Worm (Caenorhabditis elegans): Measurements from ENCODE around the gene fbxa-113.

Gene fbxa-113

ce11 chrV:20225312-20225711, 22.1 kb downstream of the fbxa-113 start:
- TF ChIP-seq lsy-2 (tag; optimal IDR thresholded peaks at IDR 0.05) (no peak), duxl-1 (tag; optimal IDR thresholded peaks at IDR 0.05; ENCODE audit: poor library complexity) (no peak), aha-1 (tag) (no peak), rbr-2 (tag; optimal IDR thresholded peaks at IDR 0.05) (no peak), T20F7.1 (GFP tag; optimal IDR thresholded peaks at IDR 0.05) (no peak), vab-7 (GFP tag; IDR thresholded peaks at IDR 0.05) (no peak), Y48G9A.11 (GFP tag; IDR thresholded peaks at IDR 0.05) (no peak), Y105C5A.15 (GFP tag; IDR thresholded peaks at IDR 0.05) (no peak), mes-2 (tag; optimal IDR thresholded peaks at IDR 0.05; ENCODE audit: poor library complexity, severe bottlenecking) (peak; percentile 1), F26F4.8 (GFP tag; conservative IDR thresholded peaks at IDR 0.05) (no peak), hlh-30 (tag; optimal IDR thresholded peaks at IDR 0.05; ENCODE audit: insufficient read depth) (no peak), lir-3 (tag; optimal IDR thresholded peaks at IDR 0.05) (no peak), nhr-76 (tag; optimal IDR thresholded peaks at IDR 0.05) (no peak), unc-130 (GFP tag; optimal IDR thresholded peaks at IDR 0.05) (no peak), ctbp-1 (GFP tag; IDR thresholded peaks at IDR 0.05) (no peak), nhr-28 (tag; optimal IDR thresholded peaks at IDR 0.05) (peak; percentile 40), daf-12 (tag; optimal IDR thresholded peaks at IDR 0.05) (no peak), snpc-1.2 (GFP tag; IDR thresholded peaks at IDR 0.05) (no peak), nhr-42 (GFP tag; IDR thresholded peaks at IDR 0.05) (no peak), nhr-25 (tag; optimal IDR thresholded peaks at IDR 0.05; ENCODE audit: borderline replicate concordance, insufficient read depth) (no peak), nhr-77 (tag; optimal IDR thresholded peaks at IDR 0.05) (no peak), nhr-11 (tag; optimal IDR thresholded peaks at IDR 0.05) (no peak), dve-1 (tag; optimal IDR thresholded peaks at IDR 0.05; ENCODE audit: insufficient read depth) (peak; percentile 9), F44E2.7 (GFP tag; IDR thresholded peaks at IDR 0.05) (no peak), ceh-62 (tag; optimal IDR thresholded peaks at IDR 0.05) (no peak), nhr-237 (tag; optimal IDR thresholded peaks at IDR 0.05) (no peak), nhr-102 (tag; optimal IDR thresholded peaks at IDR 0.05) (no peak), daf-16 (GFP tag; optimal IDR thresholded peaks at IDR 0.05) (no peak), daf-16 (tag; optimal IDR thresholded peaks at IDR 0.05) (peak; percentile 69), ces-1 (GFP tag; optimal IDR thresholded peaks at IDR 0.05) (no peak), ztf-11 (tag; optimal IDR thresholded peaks at IDR 0.05) (no peak), gei-8 (GFP tag; optimal IDR thresholded peaks at IDR 0.05) (no peak), F37D6.2 (tag; optimal IDR thresholded peaks at IDR 0.05) (no peak), hlh-11 (tag; optimal IDR thresholded peaks at IDR 0.05) (peak; percentile 22), pqm-1 (tag; optimal IDR thresholded peaks at IDR 0.05) (peak; percentile 91), mxl-2 (GFP tag; conservative IDR thresholded peaks at IDR 0.05) (no peak), ZK546.5 (tag; optimal IDR thresholded peaks at IDR 0.05) (no peak), zfp-3 (GFP tag; conservative IDR thresholded peaks at IDR 0.05) (no peak), dmd-6 (GFP tag; IDR thresholded peaks at IDR 0.05) (peak; percentile 57; the same call in 1 of the 2 replicates), hmg-1.1 (GFP tag; IDR thresholded peaks at IDR 0.05) (no peak), dmd-8 (GFP tag; IDR thresholded peaks at IDR 0.05) (no peak), lin-13 (GFP tag; optimal IDR thresholded peaks at IDR 0.05) (no peak), lin-1 (GFP tag; IDR thresholded peaks at IDR 0.05) (no peak), daf-19 (GFP tag; conservative IDR thresholded peaks at IDR 0.05) (no peak), nhr-41 (GFP tag; IDR thresholded peaks at IDR 0.05) (no peak), F10B5.3 (tag; optimal IDR thresholded peaks at IDR 0.05) (no peak), ceh-28 (tag; optimal IDR thresholded peaks at IDR 0.05) (no peak), php-3 (GFP tag; IDR thresholded peaks at IDR 0.05) (peak; percentile 56; the same call in 1 of the 2 replicates), ZK337.2 (GFP tag; IDR thresholded peaks at IDR 0.05) (no peak), aly-2 (tag; optimal IDR thresholded peaks at IDR 0.05) (no peak)

Data from whole organism, L4 larva.